Worm (Caenorhabditis elegans): Measurements from ENCODE around the gene F08A7.1.

- TF ChIP-seq nhr-25 (tag; optimal IDR thresholded peaks at IDR 0.05; ENCODE audit: borderline replicate concordance, insufficient read depth) (no peak), attf-4 (tag; optimal IDR thresholded peaks at IDR 0.05) (no peak), ctbp-1 (GFP tag; IDR thresholded peaks at IDR 0.05) (no peak), arid-1 (GFP tag; conservative IDR thresholded peaks at IDR 0.05) (no peak), pqm-1 (tag; optimal IDR thresholded peaks at IDR 0.05) (no peak), T20F7.1 (GFP tag; optimal IDR thresholded peaks at IDR 0.05) (no peak), rbr-2 (tag; optimal IDR thresholded peaks at IDR 0.05) (no peak), mdt-29 (GFP tag; IDR thresholded peaks at IDR 0.05) (no peak), pha-4 (GFP tag; IDR thresholded peaks at IDR 0.05) (no peak), pha-4 (tag; optimal IDR thresholded peaks at IDR 0.05) (no peak), mdl-1 (tag; optimal IDR thresholded peaks at IDR 0.05) (no peak), nhr-102 (tag; optimal IDR thresholded peaks at IDR 0.05) (no peak), nhr-237 (tag; optimal IDR thresholded peaks at IDR 0.05) (no peak), nhr-10 (tag; optimal IDR thresholded peaks at IDR 0.05) (no peak)
Observed at ce11 chrIV:17436552-17436951, 3.9 kb upstream of the F08A7.1 start, which contains the start of gene gcy-27.

Measured in whole organism, L4 larva.